Worm (Caenorhabditis elegans): Measurements from ENCODE around the gene hlb-1.

Gene hlb-1

DNA sequence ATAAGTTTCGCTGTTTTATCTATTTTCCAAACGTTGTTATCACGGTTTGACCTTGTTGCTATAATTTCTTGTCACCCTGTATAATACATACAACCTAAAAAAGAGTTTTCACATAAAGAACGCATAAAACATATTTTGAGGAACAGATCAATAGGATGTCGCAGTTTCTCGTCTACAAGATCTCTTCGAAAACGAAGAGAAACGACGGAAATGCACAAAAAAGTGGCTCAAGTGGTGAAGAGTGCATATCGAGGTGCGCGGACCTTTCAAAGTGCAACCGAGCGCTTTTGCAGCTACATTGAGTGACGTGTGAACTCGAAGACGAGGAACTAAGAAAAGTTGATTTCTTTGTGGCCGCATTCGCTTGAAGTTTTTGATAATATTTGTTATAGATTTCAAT lies 31.8 kb upstream of the hlb-1 start, which contains the start of gene Y26E6A.2:
TSS of gene Y26E6A.2 (minus strand) at position 101 of the 400 bp plus-strand sequence.
- TF ChIP-seq hlh-26 (GFP tag; conservative IDR thresholded peaks at IDR 0.05) (no peak), zfh-2 (GFP tag; conservative IDR thresholded peaks at IDR 0.05) (no peak), snpc-4 (GFP tag; optimal IDR thresholded peaks at IDR 0.05) (no peak), snpc-4 (tag; optimal IDR thresholded peaks at IDR 0.05) (no peak), ceh-100 (GFP tag; IDR thresholded peaks at IDR 0.05) (no peak), madf-3 (GFP tag; IDR thresholded peaks at IDR 0.05) (no peak), bed-1 (GFP tag; IDR thresholded peaks at IDR 0.05) (no peak), cebp-2 (GFP tag; IDR thresholded peaks at IDR 0.05) (no peak), die-1 (tag; optimal IDR thresholded peaks at IDR 0.05) (no peak), T26A5.8 (tag; optimal IDR thresholded peaks at IDR 0.05) (no peak), F23B12.7 (tag; optimal IDR thresholded peaks at IDR 0.05; ENCODE audit: insufficient read depth) (no peak), athp-1 (tag; optimal IDR thresholded peaks at IDR 0.05) (no peak), attf-3 (GFP tag; conservative IDR thresholded peaks at IDR 0.05) (no peak)

DNA sequence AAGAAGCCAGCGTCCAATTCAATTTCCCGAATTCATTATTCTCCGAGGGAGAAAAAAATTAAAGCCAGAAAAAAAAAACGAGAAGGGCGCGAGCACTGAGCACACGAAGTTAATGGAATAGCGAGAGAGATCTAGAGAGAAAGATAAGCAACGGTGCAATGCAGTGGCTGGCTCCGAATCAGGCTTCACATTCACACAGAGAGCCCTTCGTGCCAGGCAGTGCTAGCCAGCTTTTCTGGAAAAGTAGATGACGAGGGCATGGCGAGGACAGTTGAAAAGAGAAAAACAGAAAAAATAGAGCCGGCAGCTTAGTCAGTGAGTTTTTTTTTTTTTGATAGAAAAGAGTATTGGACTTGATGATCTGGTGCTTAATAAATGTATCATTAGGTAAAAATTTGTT lies 31.1 kb upstream of the hlb-1 start:
- TF ChIP-seq T07F8.4 (tag; optimal IDR thresholded peaks at IDR 0.05): no peak
- no peak for TF ChIP-seq F57C9.4 (tag; optimal IDR thresholded peaks at IDR 0.05)
- no peak for TF ChIP-seq madf-6 (GFP tag; IDR thresholded peaks at IDR 0.05)
- no peak for TF ChIP-seq atf-7 (tag; optimal IDR thresholded peaks at IDR 0.05)
- TF ChIP-seq T26A5.8 (tag; optimal IDR thresholded peaks at IDR 0.05): no peak
- no peak for TF ChIP-seq ekl-4 (GFP tag; IDR thresholded peaks at IDR 0.05)
- TF ChIP-seq F49E8.2 (tag; optimal IDR thresholded peaks at IDR 0.05; ENCODE audit: insufficient read depth): no peak
- TF ChIP-seq unc-130 (GFP tag; optimal IDR thresholded peaks at IDR 0.05): no peak
- TF ChIP-seq ztf-26 (tag; optimal IDR thresholded peaks at IDR 0.05): no peak

DNA sequence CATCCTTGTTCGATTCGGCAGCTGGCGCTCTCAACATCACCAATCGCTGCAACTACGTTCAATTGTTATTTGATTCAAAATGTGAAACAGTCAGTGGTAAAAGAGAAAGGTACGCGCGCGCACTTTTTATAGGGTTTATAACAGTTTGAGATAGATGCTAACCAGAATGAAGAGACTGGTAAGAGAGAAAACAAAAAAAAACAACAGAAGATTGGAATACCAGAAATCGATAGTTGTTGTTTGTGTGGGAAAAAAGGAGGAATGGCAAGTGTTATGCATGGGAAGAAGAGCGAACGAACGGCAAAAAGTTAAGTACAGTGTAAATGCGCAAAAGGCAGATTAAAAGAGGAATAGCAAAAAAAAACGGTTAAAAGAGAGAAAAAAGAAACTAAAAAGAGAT lies 27.3 kb upstream of the hlb-1 start, which contains the start of gene Y26E6A.3:
TSS of gene Y26E6A.3 (minus strand) at position 101 of the 400 bp plus-strand sequence.
- no peak for TF ChIP-seq tbx-9 (tag; optimal IDR thresholded peaks at IDR 0.05; ENCODE audit: borderline replicate concordance)
- no peak for TF ChIP-seq ztf-26 (tag; optimal IDR thresholded peaks at IDR 0.05)
- TF ChIP-seq F39B2.1 (GFP tag; IDR thresholded peaks at IDR 0.05): no peak
- no peak for TF ChIP-seq Y79H2A.3 (GFP tag; conservative IDR thresholded peaks at IDR 0.05)
- TF ChIP-seq attf-3 (GFP tag; conservative IDR thresholded peaks at IDR 0.05): no peak
- TF ChIP-seq K12H6.12 (tag; optimal IDR thresholded peaks at IDR 0.05): no peak
- TF ChIP-seq bed-2 (GFP tag; IDR thresholded peaks at IDR 0.05): no peak
- no peak for TF ChIP-seq aptf-2 (GFP tag; conservative IDR thresholded peaks at IDR 0.05)
- TF ChIP-seq zfh-2 (GFP tag; conservative IDR thresholded peaks at IDR 0.05): no peak
- no peak for TF ChIP-seq ztf-3 (GFP tag; optimal IDR thresholded peaks at IDR 0.05)
- TF ChIP-seq atf-7 (tag; optimal IDR thresholded peaks at IDR 0.05): no peak
- TF ChIP-seq zim-3 (tag; optimal IDR thresholded peaks at IDR 0.05): no peak
- no peak for TF ChIP-seq ceh-40 (GFP tag; IDR thresholded peaks at IDR 0.05)
- no peak for TF ChIP-seq ekl-4 (GFP tag; IDR thresholded peaks at IDR 0.05)
- TF ChIP-seq xnd-1 (tag; optimal IDR thresholded peaks at IDR 0.05): no peak
- no peak for TF ChIP-seq lin-40 (tag; optimal IDR thresholded peaks at IDR 0.05)
- TF ChIP-seq pbrm-1 (GFP tag; IDR thresholded peaks at IDR 0.05): no peak
- no peak for TF ChIP-seq mes-4 (tag; optimal IDR thresholded peaks at IDR 0.05)
- TF ChIP-seq athp-1 (tag; optimal IDR thresholded peaks at IDR 0.05): no peak

DNA sequence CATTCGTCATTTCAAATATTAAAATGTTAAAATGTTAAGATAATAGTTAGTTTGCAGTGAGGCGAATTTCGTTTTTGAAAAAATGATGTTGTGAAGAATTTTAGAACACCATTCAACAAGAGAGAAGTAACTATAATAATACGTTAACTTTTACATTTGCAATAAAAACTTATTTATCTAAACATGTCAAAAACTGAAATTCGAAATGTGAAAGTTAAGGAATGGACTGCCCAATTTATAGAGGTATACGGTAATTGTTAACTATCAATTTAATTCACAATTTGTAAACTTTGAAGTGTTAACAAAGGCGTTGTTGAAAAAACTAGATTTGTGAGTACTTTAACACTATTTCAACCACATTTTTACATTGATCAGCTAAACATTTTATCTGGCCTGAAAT lies 21.2 kb upstream of the hlb-1 start:
- TF ChIP-seq lin-54 (GFP tag; optimal IDR thresholded peaks at IDR 0.05) (no peak), madf-10 (tag; optimal IDR thresholded peaks at IDR 0.05) (no peak), ceh-79 (tag; optimal IDR thresholded peaks at IDR 0.05) (no peak), snpc-4 (GFP tag; optimal IDR thresholded peaks at IDR 0.05) (no peak), snpc-4 (tag; optimal IDR thresholded peaks at IDR 0.05) (no peak), atf-7 (tag; optimal IDR thresholded peaks at IDR 0.05) (no peak), bed-1 (GFP tag; IDR thresholded peaks at IDR 0.05) (no peak), mes-4 (tag; optimal IDR thresholded peaks at IDR 0.05) (no peak), unc-130 (GFP tag; optimal IDR thresholded peaks at IDR 0.05) (no peak)

All from whole organism, young adult.